Worm (Caenorhabditis elegans) whole organism, late embryonic: ENCODE measurements around the gene akt-2.

ENCODE experiments used
- C38D4.7 ChIP-seq: fragments of 200-800 bp; sonication (Bioruptor generic); optimal IDR thresholded peaks from 2 replicates; lab custom pipeline; 2018; ENCODE audit warnings: mild to moderate bottlenecking, missing genetic modification characterization, moderate library complexity, missing compliant biosample characterization
- K09A11.1 ChIP-seq: sonication (generic microtip); optimal IDR thresholded peaks from 2 replicates; lab custom pipeline; 2017; ENCODE audit warnings: antibody characterized with exemption, mild to moderate bottlenecking, missing genetic modification characterization, missing compliant biosample characterization; ENCODE audit not compliant: insufficient read depth
- Y22D7AL.16 ChIP-seq: sonication (generic microtip); optimal IDR thresholded peaks from 2 replicates; lab custom pipeline; 2016; ENCODE audit warnings: missing genetic modification characterization, missing compliant biosample characterization
- ahr-1 ChIP-seq: sonication (generic microtip); optimal IDR thresholded peaks from 2 replicates; lab custom pipeline; 2016; ENCODE audit warnings: missing genetic modification characterization, missing compliant biosample characterization
- ceh-2 ChIP-seq: sonication (generic microtip); optimal IDR thresholded peaks from 2 replicates; lab custom pipeline; 2016; ENCODE audit warnings: missing genotype, missing genetic modification characterization, missing compliant biosample characterization
- ceh-45 ChIP-seq: fragments of 200-800 bp; sonication (Bioruptor generic); IDR thresholded peaks from 2 replicates; pipeline ENCODE4 v1.3.6; 2022; ENCODE audit warnings: missing genetic modification reagents, missing genetic modification characterization, missing compliant biosample characterization
- ceh-48 ChIP-seq: sonication (generic microtip); optimal IDR thresholded peaks from 2 replicates; lab custom pipeline; 2016; ENCODE audit warnings: missing genetic modification characterization, inconsistent platforms, missing compliant biosample characterization
- ceh-9 ChIP-seq: sonication (generic microtip); optimal IDR thresholded peaks from 2 replicates; lab custom pipeline; 2016; ENCODE audit warnings: mild to moderate bottlenecking, missing genetic modification characterization, inconsistent platforms, missing compliant biosample characterization
- elt-2 ChIP-seq: sonication (generic microtip); optimal IDR thresholded peaks from 2 replicates; lab custom pipeline; 2016; ENCODE audit warnings: missing genetic modification reagents, missing genetic modification characterization, missing compliant biosample characterization
- ets-4 ChIP-seq: sonication (generic microtip); optimal IDR thresholded peaks from 2 replicates; lab custom pipeline; 2016; ENCODE audit warnings: missing genetic modification characterization, missing compliant biosample characterization
- fax-1 ChIP-seq: sonication (generic microtip); optimal IDR thresholded peaks from 2 replicates; lab custom pipeline; 2016; ENCODE audit warnings: missing genotype, missing genetic modification characterization, missing compliant biosample characterization
- fkh-10 ChIP-seq: fragments of 150-350 bp; optimal IDR thresholded peaks from 2 replicates; lab custom pipeline; 2014; ENCODE audit warnings: missing biosample characterization, missing genetic modification reagents, missing genetic modification characterization
- fkh-6 ChIP-seq: sonication (generic microtip); optimal IDR thresholded peaks from 2 replicates; lab custom pipeline; 2016; ENCODE audit warnings: missing genetic modification characterization, missing compliant biosample characterization
- hlh-13 ChIP-seq: fragments of 200-800 bp; sonication (Bioruptor generic); optimal IDR thresholded peaks from 2 replicates; lab custom pipeline; 2018; ENCODE audit warnings: mild to moderate bottlenecking, missing genetic modification characterization, missing compliant biosample characterization
- hlh-6 ChIP-seq: sonication (generic microtip); optimal IDR thresholded peaks from 2 replicates; lab custom pipeline; 2016; ENCODE audit warnings: missing genotype, missing genetic modification characterization, missing compliant biosample characterization
- lim-6 ChIP-seq: sonication (generic microtip); optimal IDR thresholded peaks from 2 replicates; lab custom pipeline; 2016; ENCODE audit warnings: missing genetic modification characterization, missing compliant biosample characterization
- mec-3 ChIP-seq: sonication (generic microtip); optimal IDR thresholded peaks from 2 replicates; lab custom pipeline; 2016; ENCODE audit warnings: borderline replicate concordance, missing genetic modification characterization, missing compliant biosample characterization
- nhr-232 ChIP-seq: sonication (generic microtip); optimal IDR thresholded peaks from 2 replicates; lab custom pipeline; 2016; ENCODE audit warnings: missing genetic modification characterization, missing compliant biosample characterization
- odd-2 ChIP-seq: sonication (generic microtip); optimal IDR thresholded peaks from 2 replicates; lab custom pipeline; 2017; ENCODE audit warnings: antibody characterized with exemption, mild to moderate bottlenecking, missing genetic modification characterization, missing compliant biosample characterization
- pag-3 ChIP-seq: sonication (generic microtip); optimal IDR thresholded peaks from 2 replicates; lab custom pipeline; 2016; ENCODE audit warnings: missing compliant biosample characterization, missing genetic modification characterization, borderline replicate concordance
- pax-1 ChIP-seq: fragments of 150-350 bp; optimal IDR thresholded peaks from 2 replicates; lab custom pipeline; 2014; ENCODE audit warnings: missing biosample characterization, missing genetic modification characterization
- pha-2 ChIP-seq: sonication (generic microtip); optimal IDR thresholded peaks from 2 replicates; lab custom pipeline; 2017; ENCODE audit warnings: mild to moderate bottlenecking, missing genetic modification characterization, missing compliant biosample characterization
- pha-4 ChIP-seq: fragments of 150-350 bp; optimal IDR thresholded peaks from 2 replicates; lab custom pipeline; 2018; ENCODE audit warnings: missing biosample characterization, missing genetic modification reagents, missing genetic modification characterization
- pqm-1 ChIP-seq: sonication (generic microtip); optimal IDR thresholded peaks from 2 replicates; lab custom pipeline; 2016; ENCODE audit warnings: missing genetic modification characterization, missing compliant biosample characterization
- pros-1 ChIP-seq: fragments of 150-350 bp; optimal IDR thresholded peaks from 2 replicates; lab custom pipeline; 2014; ENCODE audit warnings: missing biosample characterization, missing genetic modification reagents, missing genetic modification characterization
- ref-2 ChIP-seq: sonication (generic microtip); optimal IDR thresholded peaks from 2 replicates; lab custom pipeline; 2016; ENCODE audit warnings: missing genetic modification characterization, missing compliant biosample characterization
- sdc-2 ChIP-seq: sonication (generic microtip); optimal IDR thresholded peaks from 2 replicates; lab custom pipeline; 2016; ENCODE audit warnings: missing genotype, missing genetic modification characterization, missing compliant biosample characterization
- sox-4 ChIP-seq: sonication (generic microtip); optimal IDR thresholded peaks from 2 replicates; lab custom pipeline; 2017; ENCODE audit warnings: mild to moderate bottlenecking, missing genetic modification characterization, inconsistent platforms, missing compliant biosample characterization
- tbx-2 ChIP-seq: sonication (generic microtip); optimal IDR thresholded peaks from 2 replicates; lab custom pipeline; 2016; ENCODE audit warnings: missing genetic modification characterization, missing compliant biosample characterization
- ttx-3 ChIP-seq: sonication (generic microtip); optimal IDR thresholded peaks from 2 replicates; lab custom pipeline; 2016; ENCODE audit warnings: missing genetic modification reagents, missing genetic modification characterization, missing compliant biosample characterization
- ztf-16 ChIP-seq: sonication (generic microtip); optimal IDR thresholded peaks from 2 replicates; lab custom pipeline; 2017; ENCODE audit warnings: missing genetic modification characterization, missing compliant biosample characterization

akt-2 gene

DNA sequence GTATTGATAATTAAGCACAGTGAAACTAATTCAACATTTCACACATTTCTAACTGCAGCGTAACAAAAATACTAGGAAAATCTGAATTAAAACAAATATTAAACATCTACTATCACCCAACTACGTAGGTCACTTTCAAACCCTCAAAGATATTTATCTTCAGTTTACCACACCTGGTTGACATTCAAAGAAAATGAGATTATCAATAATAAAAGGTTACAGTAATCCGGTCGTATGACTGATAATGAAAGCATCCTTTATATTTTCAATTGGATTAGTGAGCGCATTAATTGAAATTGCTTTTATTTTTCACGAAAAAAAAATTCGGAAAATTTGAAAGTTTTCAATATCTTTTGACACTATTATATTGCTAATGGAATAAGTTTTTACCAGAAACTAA is 35.0 kb downstream of the akt-2 start:
- TF ChIP-seq pqm-1, result no peak
- TF ChIP-seq Y22D7AL.16 (tag; lab: Kevin White, UChicago), result no peak
- TF ChIP-seq pha-4 (tag; lab: Kevin White, UChicago), result no peak
- TF ChIP-seq odd-2, result no peak
- TF ChIP-seq ceh-9, result no peak
- no peak for TF ChIP-seq pax-1 (tag; lab: Kevin White, UChicago)
- TF ChIP-seq ahr-1 (tag; lab: Kevin White, UChicago), result no peak
- no peak for TF ChIP-seq hlh-6 (tag; lab: Kevin White, UChicago)
- TF ChIP-seq pag-3, result no peak

- TF ChIP-seq hlh-13 (GFP tag; lab: Kevin White, UChicago), result no peak
- no peak for TF ChIP-seq ztf-16
- TF ChIP-seq pax-1 (tag; lab: Kevin White, UChicago), result no peak
- TF ChIP-seq ceh-45 (GFP tag; lab: Robert Waterston, UW), result no peak
- TF ChIP-seq ets-4, result no peak
- TF ChIP-seq ttx-3 (tag; lab: Kevin White, UChicago), result no peak
- TF ChIP-seq K09A11.1 (tag; lab: Kevin White, UChicago), result no peak
- TF ChIP-seq lim-6 (tag; lab: Kevin White, UChicago), result no peak
- no peak for TF ChIP-seq sdc-2 (tag; lab: Kevin White, UChicago)
- no peak for TF ChIP-seq pha-2 (tag; lab: Kevin White, UChicago)
- TF ChIP-seq ceh-48 (tag; lab: Kevin White, UChicago), result no peak
Measured at ce11 chrX:14185631-14186030, 38.1 kb downstream of the akt-2 start.

- TF ChIP-seq sdc-2 (tag; lab: Kevin White, UChicago) (no peak), mec-3 (no peak), ceh-2 (tag; lab: Kevin White, UChicago) (no peak), fax-1 (no peak), ref-2 (tag; lab: Kevin White, UChicago) (no peak), sox-4 (tag; lab: Kevin White, UChicago) (no peak), tbx-2 (tag; lab: Kevin White, UChicago) (no peak), C38D4.7 (no peak), pros-1 (tag; lab: Kevin White, UChicago) (no peak), nhr-232 (tag; lab: Kevin White, UChicago) (no peak), fkh-10 (GFP tag; lab: Kevin White, UChicago) (no peak)
Measured at ce11 chrX:14186466-14186865, 39.0 kb downstream of the akt-2 start, which contains the start of gene ceh-36. TSS of gene ceh-36 (minus strand) at chrX:14186566.

ce11 chrX:14194251-14194650 is 46.8 kb downstream of the akt-2 start:
- TF ChIP-seq fkh-6 (tag; lab: Kevin White, UChicago) (no peak), ceh-9 (no peak), elt-2 (tag; lab: Kevin White, UChicago) (peak; percentile 60), pha-2 (tag; lab: Kevin White, UChicago) (no peak), pag-3 (no peak), hlh-6 (tag; lab: Kevin White, UChicago) (no peak)
